Fruit fly (Drosophila melanogaster): ENCODE data around the gene Nlp.

- TF ChIP-seq CG15710 (tag; optimal IDR thresholded peaks at IDR 0.05) (no peak), CG12605 (GFP tag; IDR thresholded peaks at IDR 0.05) (no peak), CG10348 (GFP tag; IDR thresholded peaks at IDR 0.05) (no peak), rn (GFP tag; IDR thresholded peaks at IDR 0.05) (no peak), CG9948 (tag; optimal IDR thresholded peaks at IDR 0.05) (no peak), Pif1A (GFP tag; optimal IDR thresholded peaks at IDR 0.05) (no peak), CG8159 (tag; optimal IDR thresholded peaks at IDR 0.05) (peak; percentile 31), CG14655 (GFP tag; optimal IDR thresholded peaks at IDR 0.05) (no peak), CG4496 (GFP tag; IDR thresholded peaks at IDR 0.05) (no peak), Snoo (tag; optimal IDR thresholded peaks at IDR 0.05) (no peak), EcR (GFP tag; optimal IDR thresholded peaks at IDR 0.05) (peak; percentile 85), CG32121 (GFP tag; IDR thresholded peaks at IDR 0.05) (no peak)
Measured at dm6 chr3R:30059944-30060343, 55.4 kb downstream of the Nlp start.

Data from whole organism, pupa.